Worm (Caenorhabditis elegans): ENCODE results near the gene R11D1.2.

DNA sequence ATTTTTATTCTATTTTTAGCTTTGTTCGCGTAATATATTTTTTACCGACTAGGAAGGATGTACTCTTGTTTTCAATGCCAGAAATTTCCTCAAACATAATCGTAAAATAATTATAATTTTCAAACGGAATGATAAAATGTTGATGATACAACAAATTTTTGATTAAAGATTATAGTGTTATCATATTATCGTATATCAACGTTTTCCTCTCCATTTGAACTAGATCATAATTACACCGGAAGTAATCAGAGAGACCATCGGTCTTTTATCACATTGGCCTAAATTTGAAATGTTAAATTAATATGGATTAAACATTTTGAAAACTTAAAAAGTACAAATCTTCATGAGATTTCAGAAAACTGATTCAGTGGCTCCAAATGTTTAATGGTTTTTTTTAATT, 24.3 kb downstream of the R11D1.2 start:
- TF ChIP-seq lir-1 (GFP tag; conservative IDR thresholded peaks at IDR 0.05) (no peak), gei-17 (GFP tag; optimal IDR thresholded peaks at IDR 0.05) (no peak), madf-6 (GFP tag; IDR thresholded peaks at IDR 0.05) (no peak), snpc-4 (GFP tag; optimal IDR thresholded peaks at IDR 0.05) (no peak), snpc-4 (tag; optimal IDR thresholded peaks at IDR 0.05) (no peak), efl-1 (GFP tag; optimal IDR thresholded peaks at IDR 0.05) (no peak), akir-1 (GFP tag; optimal IDR thresholded peaks at IDR 0.05) (no peak), K11D2.4 (GFP tag; IDR thresholded peaks at IDR 0.05) (no peak), ceh-79 (tag; optimal IDR thresholded peaks at IDR 0.05) (no peak)
